Fruit fly (Drosophila melanogaster) whole organism, embryonic: Measurements from ENCODE around the gene pit.

ENCODE experiments used
- Atf-2 ChIP-seq: fragments of 200-800 bp; sonication (Bioruptor generic); optimal IDR thresholded peaks from 2 replicates; lab custom pipeline; 2016; ENCODE audit warnings: missing biosample characterization, missing genetic modification characterization
- B-H1 ChIP-seq: fragments of 200-800 bp; sonication (Bioruptor generic); IDR thresholded peaks from 3 replicates; pipeline ENCODE4 v1.3.6; 2022; ENCODE audit warnings: missing biosample characterization, missing genetic modification characterization
- CG1024 ChIP-seq: fragments of 200-800 bp; sonication (Bioruptor generic); IDR thresholded peaks from 2 replicates; pipeline ENCODE4 v1.3.6; 2022; ENCODE audit warnings: missing biosample characterization, missing genetic modification characterization
- CG11723 ChIP-seq: fragments of 200-800 bp; sonication (Bioruptor generic); optimal IDR thresholded peaks from 2 replicates; lab custom pipeline; 2017; ENCODE audit warnings: missing biosample characterization, mild to moderate bottlenecking, missing genetic modification characterization
- CG12071 ChIP-seq: fragments of 200-800 bp; sonication (Bioruptor generic); optimal IDR thresholded peaks from 3 replicates; lab custom pipeline; 2018; ENCODE audit warnings: missing biosample characterization, mild to moderate bottlenecking, missing genetic modification characterization
- CG12236 ChIP-seq: fragments of 200-800 bp; sonication (Bioruptor generic); optimal IDR thresholded peaks from 2 replicates; lab custom pipeline; 2016; ENCODE audit warnings: missing biosample characterization, missing genetic modification characterization
- CG13775 ChIP-seq: fragments of 200-800 bp; sonication (Bioruptor generic); optimal IDR thresholded peaks from 3 replicates; lab custom pipeline; 2017; ENCODE audit warnings: missing biosample characterization, mild to moderate bottlenecking, missing genetic modification characterization
- CG14441 ChIP-seq: fragments of 200-800 bp; sonication (Bioruptor generic); IDR thresholded peaks from 2 replicates; pipeline ENCODE4 v1.3.6; 2022; ENCODE audit warnings: missing biosample characterization, missing genetic modification characterization
- CG14667 ChIP-seq: fragments of 200-800 bp; sonication (Bioruptor generic); IDR thresholded peaks from 2 replicates; pipeline ENCODE4 v1.3.6; 2022; ENCODE audit warnings: missing biosample characterization, missing genetic modification characterization
- CG1603 ChIP-seq: fragments of 200-800 bp; sonication (Bioruptor generic); optimal IDR thresholded peaks from 2 replicates; lab custom pipeline; 2019; ENCODE audit warnings: missing biosample characterization, mild to moderate bottlenecking, missing genetic modification characterization, moderate library complexity
- CG17328 ChIP-seq: fragments of 200-800 bp; sonication (Bioruptor generic); IDR thresholded peaks from 2 replicates; pipeline ENCODE4 v1.3.6; 2022; ENCODE audit warnings: missing biosample characterization, missing genetic modification characterization
- CG18619 ChIP-seq: fragments of 200-800 bp; sonication (Bioruptor generic); optimal IDR thresholded peaks from 3 replicates; lab custom pipeline; 2017; ENCODE audit warnings: missing biosample characterization, mild to moderate bottlenecking, missing genetic modification characterization
- CG4282 ChIP-seq: fragments of 200-800 bp; sonication (Bioruptor generic); optimal IDR thresholded peaks from 2 replicates; lab custom pipeline; 2016; ENCODE audit warnings: missing biosample characterization, missing genetic modification characterization
- CG4404 ChIP-seq: fragments of 200-800 bp; sonication (Bioruptor generic); IDR thresholded peaks from 2 replicates; pipeline ENCODE4 v1.3.6; 2022; ENCODE audit warnings: missing biosample characterization, missing genetic modification characterization
- CG6765 ChIP-seq: fragments of 200-800 bp; sonication (Bioruptor generic); optimal IDR thresholded peaks from 3 replicates; lab custom pipeline; 2017; ENCODE audit warnings: missing biosample characterization, mild to moderate bottlenecking, missing genetic modification characterization
- CG6813 ChIP-seq: fragments of 200-800 bp; sonication (Bioruptor generic); optimal IDR thresholded peaks from 2 replicates; lab custom pipeline; 2017; ENCODE audit warnings: missing biosample characterization, missing genetic modification characterization, mild to moderate bottlenecking, moderate library complexity, missing genetic modification reagents
- CG7357 ChIP-seq: fragments of 200-800 bp; sonication (Bioruptor generic); IDR thresholded peaks from 3 replicates; pipeline ENCODE4 v1.3.6; 2022; ENCODE audit warnings: missing biosample characterization, missing genetic modification characterization
- CG7556 ChIP-seq: fragments of 200-800 bp; sonication (Bioruptor generic); optimal IDR thresholded peaks from 2 replicates; lab custom pipeline; 2017; ENCODE audit warnings: missing biosample characterization, mild to moderate bottlenecking, missing genetic modification characterization
- CG7745 ChIP-seq: fragments of 200-800 bp; sonication (Bioruptor generic); optimal IDR thresholded peaks from 2 replicates; lab custom pipeline; 2018; ENCODE audit warnings: missing biosample characterization, mild to moderate bottlenecking, missing genetic modification characterization, moderate library complexity
- Drgx ChIP-seq: fragments of 200-800 bp; sonication (Bioruptor generic); IDR thresholded peaks from 2 replicates; pipeline ENCODE4 v1.3.6; 2022; ENCODE audit warnings: missing biosample characterization, missing genetic modification characterization
- E2f1 ChIP-seq: fragments of 200-800 bp; sonication (Bioruptor generic); IDR thresholded peaks from 2 replicates; pipeline ENCODE4 v1.3.6; 2022; ENCODE audit warnings: missing biosample characterization, missing genetic modification characterization
- GATAe ChIP-seq: fragments of 200-800 bp; sonication (Bioruptor generic); conservative IDR thresholded peaks from 2 replicates; pipeline ENCODE4 v1.3.6; 2022; ENCODE audit warnings: missing biosample characterization, missing genetic modification characterization
- HLH54F ChIP-seq: fragments of 200-800 bp; sonication (Bioruptor generic); optimal IDR thresholded peaks from 3 replicates; lab custom pipeline; 2016; ENCODE audit warnings: missing biosample characterization, missing genetic modification characterization
- MESR4 ChIP-seq: fragments of 200-800 bp; sonication (Bioruptor generic); optimal IDR thresholded peaks from 2 replicates; lab custom pipeline; 2018; ENCODE audit warnings: missing biosample characterization, mild to moderate bottlenecking, missing genetic modification characterization, moderate library complexity
- Mes4 ChIP-seq: fragments of 200-800 bp; sonication (Bioruptor generic); optimal IDR thresholded peaks from 2 replicates; lab custom pipeline; 2016; ENCODE audit warnings: missing biosample characterization, missing genetic modification characterization
- NK7.1 ChIP-seq: fragments of 200-800 bp; sonication (Bioruptor generic); optimal IDR thresholded peaks from 3 replicates; lab custom pipeline; 2016; ENCODE audit warnings: missing biosample characterization, missing genetic modification characterization
- Neu2 ChIP-seq: fragments of 200-800 bp; sonication (Bioruptor generic); optimal IDR thresholded peaks from 3 replicates; lab custom pipeline; 2016; ENCODE audit warnings: missing biosample characterization, missing genetic modification characterization, borderline replicate concordance
- Nf-YA ChIP-seq: fragments of 200-800 bp; sonication (Bioruptor generic); IDR thresholded peaks from 2 replicates; pipeline ENCODE4 v1.3.6; 2022; ENCODE audit warnings: missing biosample characterization, missing genetic modification characterization
- Pdp1 ChIP-seq, 2 experiments: fragments of 200-800 bp; sonication (Bioruptor generic); optimal IDR thresholded peaks; 3 replicates each; lab custom pipeline; 2016; ENCODE audit warnings: missing biosample characterization in 2 of 2, missing genetic modification characterization in 2 of 2, mild to moderate bottlenecking in 1 of 2, moderate library complexity in 1 of 2
- Rfx ChIP-seq: fragments of 200-800 bp; sonication (Bioruptor generic); IDR thresholded peaks from 2 replicates; pipeline ENCODE4 v1.3.6; 2022; ENCODE audit warnings: missing biosample characterization, missing genetic modification characterization
- Sry-β ChIP-seq: fragments of 200-800 bp; sonication (Bioruptor generic); optimal IDR thresholded peaks from 2 replicates; lab custom pipeline; 2018; ENCODE audit warnings: missing biosample characterization, mild to moderate bottlenecking, missing genetic modification characterization, moderate library complexity
- YL-1 ChIP-seq: fragments of 200-800 bp; sonication (Bioruptor generic); optimal IDR thresholded peaks from 3 replicates; lab custom pipeline; 2017; ENCODE audit warnings: missing biosample characterization, mild to moderate bottlenecking, missing genetic modification characterization
- al ChIP-seq: fragments of 200-800 bp; sonication (Bioruptor generic); IDR thresholded peaks from 2 replicates; pipeline ENCODE4 v1.3.6; 2022; ENCODE audit warnings: missing biosample characterization, missing genetic modification characterization
- az2 ChIP-seq: fragments of 200-800 bp; sonication (Bioruptor generic); optimal IDR thresholded peaks from 3 replicates; lab custom pipeline; 2016; ENCODE audit warnings: missing biosample characterization, missing genetic modification characterization
- bbx ChIP-seq: fragments of 200-800 bp; sonication (Bioruptor generic); IDR thresholded peaks from 2 replicates; pipeline ENCODE4 v1.3.6; 2022; ENCODE audit warnings: missing biosample characterization, missing genetic modification characterization; ENCODE audit not compliant: partially characterized antibody
- eve ChIP-seq, 2 experiments: fragments of >200 bp; optimal IDR thresholded peaks; 2 replicates each; lab custom pipeline; 2017; ENCODE audit warnings: missing biosample characterization in 2 of 2, missing genetic modification characterization in 2 of 2
- eyg ChIP-seq: fragments of 200-800 bp; sonication (Bioruptor generic); optimal IDR thresholded peaks from 3 replicates; lab custom pipeline; 2016; ENCODE audit warnings: missing biosample characterization, missing genetic modification characterization
- her ChIP-seq: fragments of 200-800 bp; sonication (Bioruptor generic); optimal IDR thresholded peaks from 2 replicates; lab custom pipeline; 2016; ENCODE audit warnings: missing biosample characterization, missing genetic modification characterization
- kni ChIP-seq: fragments of 200-800 bp; sonication (Bioruptor generic); optimal IDR thresholded peaks from 3 replicates; lab custom pipeline; 2017; ENCODE audit warnings: mild to moderate bottlenecking, missing biosample characterization, missing genetic modification reagents, missing genetic modification characterization
- maf-S ChIP-seq: fragments of 200-800 bp; sonication (Bioruptor generic); optimal IDR thresholded peaks from 2 replicates; lab custom pipeline; 2016; ENCODE audit warnings: missing biosample characterization, missing genetic modification characterization
- pum ChIP-seq: fragments of 200-800 bp; sonication (Bioruptor generic); optimal IDR thresholded peaks from 2 replicates; lab custom pipeline; 2016; ENCODE audit warnings: missing biosample characterization, missing genetic modification characterization
- schlank ChIP-seq: fragments of 200-800 bp; sonication (Bioruptor generic); optimal IDR thresholded peaks from 2 replicates; lab custom pipeline; 2018; ENCODE audit warnings: missing biosample characterization, mild to moderate bottlenecking, missing genetic modification characterization
- scrt ChIP-seq: fragments of 200-800 bp; sonication (Bioruptor generic); optimal IDR thresholded peaks from 2 replicates; lab custom pipeline; 2018; ENCODE audit warnings: missing biosample characterization, mild to moderate bottlenecking, missing genetic modification characterization, moderate library complexity
- slbo ChIP-seq: fragments of 200-800 bp; sonication (Bioruptor generic); IDR thresholded peaks from 2 replicates; pipeline ENCODE4 v1.3.6; 2022; ENCODE audit warnings: missing biosample characterization, missing genetic modification characterization
- slou ChIP-seq: fragments of 200-800 bp; sonication (Bioruptor generic); optimal IDR thresholded peaks from 3 replicates; lab custom pipeline; 2016; ENCODE audit warnings: missing biosample characterization, missing genetic modification characterization
- unc-4 ChIP-seq: fragments of 200-800 bp; sonication (Bioruptor generic); IDR thresholded peaks from 2 replicates; pipeline ENCODE4 v1.3.6; 2022; ENCODE audit warnings: missing biosample characterization, missing genetic modification characterization; ENCODE audit not compliant: partially characterized antibody
- wek ChIP-seq: fragments of 200-800 bp; sonication (Bioruptor generic); optimal IDR thresholded peaks from 3 replicates; lab custom pipeline; 2018; ENCODE audit warnings: missing biosample characterization, mild to moderate bottlenecking, missing genetic modification characterization, moderate library complexity
- zen2 ChIP-seq: fragments of 200-800 bp; sonication (Bioruptor generic); IDR thresholded peaks from 3 replicates; pipeline ENCODE4 v1.3.6; 2022; ENCODE audit warnings: missing biosample characterization, missing genetic modification characterization; ENCODE audit not compliant: partially characterized antibody
- zf30C ChIP-seq: fragments of 200-800 bp; sonication (Bioruptor generic); optimal IDR thresholded peaks from 3 replicates; lab custom pipeline; 2018; ENCODE audit warnings: missing biosample characterization, mild to moderate bottlenecking, missing genetic modification characterization
- zfh2 ChIP-seq: fragments of 200-800 bp; sonication (Bioruptor generic); optimal IDR thresholded peaks from 2 replicates; lab custom pipeline; 2016; ENCODE audit warnings: missing biosample characterization, missing genetic modification characterization

pit gene

DNA sequence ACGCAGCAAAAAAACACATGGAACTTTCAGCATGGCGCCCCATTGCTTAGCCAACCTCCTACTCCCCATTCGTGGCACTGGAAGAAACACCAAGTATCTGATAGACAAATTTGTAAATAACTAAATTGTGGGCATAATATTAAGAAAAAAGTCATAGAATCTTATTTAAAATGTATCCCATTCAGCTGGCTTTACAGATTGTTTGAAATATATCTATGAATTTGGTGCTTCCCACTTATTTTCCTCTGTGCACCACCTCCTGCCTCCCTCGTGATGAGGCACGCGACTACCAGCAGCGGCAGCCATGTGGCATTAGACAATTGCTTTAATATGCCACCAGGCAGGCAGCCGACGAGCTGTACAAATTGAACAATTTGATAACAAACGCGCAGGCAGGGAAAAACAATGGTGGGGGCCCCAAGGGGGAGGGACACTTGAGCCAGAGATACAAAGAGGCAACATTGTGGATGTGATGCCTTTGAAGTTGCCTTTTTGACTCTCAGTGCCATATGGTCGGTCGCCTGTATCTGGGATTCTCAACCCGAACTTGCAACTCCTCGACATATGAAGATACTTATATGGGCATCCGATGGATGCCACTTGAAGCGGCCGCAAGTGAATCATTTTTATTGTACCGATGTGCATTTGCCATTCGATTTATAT, 15.2 kb downstream of the pit start (continued):
- TF ChIP-seq maf-S (GFP tag; lab: Kevin White, UChicago) (peak; percentile 77), CG6813 (GFP tag; lab: Kevin White, UChicago) (peak; percentile 71), CG18619 (peak; percentile 68), kni (GFP tag; lab: Kevin White, UChicago) (no peak), Atf-2 (GFP tag; lab: Kevin White, UChicago) (peak; percentile 39), CG4404 (GFP tag; lab: Robert Waterston, UW) (peak; percentile 55), az2 (GFP tag; lab: Kevin White, UChicago) (peak; percentile 79), zfh2 (GFP tag; lab: Kevin White, UChicago) (peak; percentile 34), Rfx (peak; percentile 89), CG12236 (GFP tag; lab: Kevin White, UChicago) (peak; percentile 66), Sry-β (no peak), CG6765 (GFP tag; lab: Kevin White, UChicago) (peak; percentile 54), CG1024 (GFP tag; lab: Robert Waterston, UW) (peak; percentile 51), CG14667 (peak; percentile 68), Mes4 (GFP tag; lab: Kevin White, UChicago) (peak; percentile 31), Drgx (GFP tag; lab: Robert Waterston, UW) (peak; percentile 85), CG11723 (GFP tag; lab: Kevin White, UChicago) (peak; percentile 63), wek (no peak), Pdp1 (GFP tag; optimal IDR thresholded peaks at IDR 0.05; lab: Kevin White, UChicago) (peak; percentile 60 to 80), CG7556 (peak; percentile 85), CG7745 (tag; lab: Kevin White, UChicago) (no peak), eve (GFP tag; optimal IDR thresholded peaks at IDR 0.05; lab: Kevin White, UChicago) (peak in 1 of 2 experiments; percentile 72), CG13775 (GFP tag; lab: Kevin White, UChicago) (peak; percentile 61), CG4282 (GFP tag; lab: Kevin White, UChicago) (no peak), YL-1 (GFP tag; lab: Kevin White, UChicago) (no peak), her (GFP tag; lab: Kevin White, UChicago) (peak; percentile 69), Neu2 (GFP tag; lab: Kevin White, UChicago) (no peak), MESR4 (peak; percentile 7), al (peak; percentile 59; the same call in 1 of the 2 replicates), CG1603 (tag; lab: Kevin White, UChicago) (peak; percentile 87), schlank (tag; lab: Kevin White, UChicago) (peak; percentile 44), bbx (GFP tag; lab: Robert Waterston, UW) (no peak), B-H1 (GFP tag; lab: Robert Waterston, UW) (peak; percentile 72), CG17328 (GFP tag; lab: Robert Waterston, UW) (peak; percentile 75), eyg (peak; percentile 74), slou (GFP tag; lab: Kevin White, UChicago) (peak; percentile 40), GATAe (GFP tag; lab: Robert Waterston, UW) (peak; percentile 46; the same call in 1 of the 2 replicates), pum (GFP tag; lab: Kevin White, UChicago) (peak; percentile 68), HLH54F (GFP tag; lab: Kevin White, UChicago) (peak; percentile 71), scrt (GFP tag; lab: Kevin White, UChicago) (peak; percentile 70), NK7.1 (GFP tag; lab: Kevin White, UChicago) (peak; percentile 64), CG7357 (peak; percentile 50; the same call in 2 of the 3 replicates), zf30C (GFP tag; lab: Kevin White, UChicago) (peak; percentile 75), unc-4 (GFP tag; lab: Robert Waterston, UW) (no peak), CG12071 (GFP tag; lab: Kevin White, UChicago) (peak; percentile 80), Nf-YA (GFP tag; lab: Robert Waterston, UW) (peak; percentile 60), zen2 (GFP tag; lab: Robert Waterston, UW) (no peak), slbo (GFP tag; lab: Robert Waterston, UW) (peak; percentile 84), CG14441 (peak; percentile 84), E2f1 (GFP tag; lab: Robert Waterston, UW) (peak; percentile 82)
